Worm (Caenorhabditis elegans): ENCODE measurements around the gene col-145.

The col-145 gene

DNA sequence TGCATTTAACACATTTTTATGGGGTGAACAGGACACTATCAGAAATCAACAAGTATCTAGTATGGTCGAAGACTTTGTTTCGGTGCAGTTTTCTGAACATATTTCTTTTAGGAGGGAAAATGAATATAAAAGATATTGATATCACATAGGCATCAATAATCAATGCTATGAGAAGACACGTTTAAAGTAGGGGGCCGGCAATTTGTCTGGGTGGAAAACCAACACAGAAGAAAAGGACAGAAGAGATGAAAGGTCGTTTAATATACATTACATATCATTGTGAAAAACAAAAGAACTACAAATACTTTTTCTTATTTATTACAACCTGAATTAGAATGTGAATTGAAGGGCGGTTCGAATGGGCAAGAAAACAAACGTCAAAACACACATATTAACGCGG, 10.5 kb downstream of the col-145 start (continued):
- no peak for TF ChIP-seq blmp-1 (tag; optimal IDR thresholded peaks at IDR 0.05)
- TF ChIP-seq nhr-90 (tag; optimal IDR thresholded peaks at IDR 0.05; ENCODE audit: poor library complexity), result no peak

DNA sequence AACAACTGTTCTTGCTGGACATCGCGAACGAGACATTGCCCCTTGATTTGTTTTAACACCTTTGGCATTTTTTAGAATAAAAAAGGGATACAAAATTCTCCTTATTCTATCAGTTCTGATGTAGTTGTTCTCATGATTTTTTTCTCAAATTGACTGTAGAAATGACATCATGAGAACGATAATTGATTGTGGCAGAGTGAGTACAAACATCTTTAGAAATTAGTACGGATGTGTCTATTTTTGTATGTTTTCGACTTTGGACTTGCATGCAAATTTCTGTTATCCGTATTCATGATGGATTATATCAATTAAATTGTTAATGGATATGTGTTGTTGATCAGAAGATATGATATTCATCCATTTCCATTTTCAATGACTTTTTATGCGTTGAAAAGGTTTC, 14.7 kb downstream of the col-145 start:
- TF ChIP-seq nhr-20 (tag; optimal IDR thresholded peaks at IDR 0.05), result peak; percentile 46
- TF ChIP-seq nhr-71 (tag; optimal IDR thresholded peaks at IDR 0.05), result peak; percentile 32
- peak; percentile 2 for TF ChIP-seq tbx-2 (tag; optimal IDR thresholded peaks at IDR 0.05)
- no peak for TF ChIP-seq unc-86 (tag; optimal IDR thresholded peaks at IDR 0.05)
- no peak for TF ChIP-seq efl-1 (optimal IDR thresholded peaks at IDR 0.05)
- no peak for TF ChIP-seq efl-1 (GFP tag; optimal IDR thresholded peaks at IDR 0.05 in 1 of 2)
- TF ChIP-seq elt-3 (tag; optimal IDR thresholded peaks at IDR 0.05), result no peak
- TF ChIP-seq ces-1 (GFP tag; optimal IDR thresholded peaks at IDR 0.05), result no peak
- peak; percentile 23 for TF ChIP-seq lin-14 (GFP tag; optimal IDR thresholded peaks at IDR 0.05)
- TF ChIP-seq pag-3 (tag; optimal IDR thresholded peaks at IDR 0.05; ENCODE audit: borderline replicate concordance, insufficient read depth), result no peak
- TF ChIP-seq nhr-85 (tag), result peak; percentile 82
- TF ChIP-seq egl-13 (tag; optimal IDR thresholded peaks at IDR 0.05), result no peak
- TF ChIP-seq mef-2 (tag; optimal IDR thresholded peaks at IDR 0.05), result no peak
- TF ChIP-seq nhr-77 (tag; optimal IDR thresholded peaks at IDR 0.05), result no peak
- TF ChIP-seq hlh-4 (tag; optimal IDR thresholded peaks at IDR 0.05), result no peak
- no peak for TF ChIP-seq nhr-28 (tag; optimal IDR thresholded peaks at IDR 0.05)
- TF ChIP-seq nhr-11 (tag; optimal IDR thresholded peaks at IDR 0.05), result no peak
- no peak for TF ChIP-seq ets-5 (GFP tag; IDR thresholded peaks at IDR 0.05)
- TF ChIP-seq hpl-2 (GFP tag; optimal IDR thresholded peaks at IDR 0.05), result no peak
- no peak for TF ChIP-seq ceh-82 (tag; optimal IDR thresholded peaks at IDR 0.05)
- TF ChIP-seq rnt-1 (tag; optimal IDR thresholded peaks at IDR 0.05), result no peak

- TF ChIP-seq lsy-2 (tag; optimal IDR thresholded peaks at IDR 0.05) (no peak), blmp-1 (tag; optimal IDR thresholded peaks at IDR 0.05) (peak; percentile 85), zip-4 (GFP tag; optimal IDR thresholded peaks at IDR 0.05) (no peak), lin-14 (GFP tag; optimal IDR thresholded peaks at IDR 0.05) (peak; percentile 83), nhr-90 (tag; optimal IDR thresholded peaks at IDR 0.05; ENCODE audit: poor library complexity) (peak; percentile 29), lin-39 (tag; optimal IDR thresholded peaks at IDR 0.05) (no peak), mdl-1 (tag; optimal IDR thresholded peaks at IDR 0.05) (peak in 1 of 2 experiments; percentile 4), grh-1 (GFP tag; IDR thresholded peaks at IDR 0.05) (0 out of 2 replicates have a peak, but pooled peaks have one; percentile 40), nhr-71 (tag; optimal IDR thresholded peaks at IDR 0.05) (peak; percentile 63), nhr-19 (GFP tag; conservative IDR thresholded peaks at IDR 0.05) (peak; percentile 17; the same call in 1 of the 2 replicates), unc-62 (GFP tag; optimal IDR thresholded peaks at IDR 0.05) (no peak), mep-1 (tag; optimal IDR thresholded peaks at IDR 0.05) (peak; percentile 27), nhr-20 (tag; optimal IDR thresholded peaks at IDR 0.05) (peak; percentile 70), nhr-85 (tag) (peak; percentile 98), snu-23 (GFP tag; optimal IDR thresholded peaks at IDR 0.05) (peak; percentile 35), elt-3 (tag; optimal IDR thresholded peaks at IDR 0.05) (peak in 2 of 6 experiments; percentile 5 to 13), tbx-2 (tag; optimal IDR thresholded peaks at IDR 0.05) (peak; percentile 17), elt-2 (tag; optimal IDR thresholded peaks at IDR 0.05) (peak; percentile 21)
Observed at ce11 chrV:9146849-9147557, 15.8 kb downstream of the col-145 start, which contains the start of gene spl-2. TSS of gene spl-2 (minus strand) at chrV:9146899.

- TF ChIP-seq efl-1 (optimal IDR thresholded peaks at IDR 0.05) (no peak), efl-1 (GFP tag; optimal IDR thresholded peaks at IDR 0.05 in 1 of 2) (peak in 1 of 2 experiments; percentile 70), lir-3 (tag; optimal IDR thresholded peaks at IDR 0.05; ENCODE audit: poor library complexity) (no peak), fkh-10 (GFP tag; optimal IDR thresholded peaks at IDR 0.05) (no peak), aly-2 (tag; optimal IDR thresholded peaks at IDR 0.05) (no peak), Y116A8C.19 (tag; optimal IDR thresholded peaks at IDR 0.05; ENCODE audit: borderline replicate concordance) (no peak), dsc-1 (tag; optimal IDR thresholded peaks at IDR 0.05) (no peak), xbp-1 (tag; optimal IDR thresholded peaks at IDR 0.05) (no peak), lin-14 (GFP tag; optimal IDR thresholded peaks at IDR 0.05) (no peak), unc-98 (GFP tag; IDR thresholded peaks at IDR 0.05) (no peak), elt-3 (tag; optimal IDR thresholded peaks at IDR 0.05) (no peak), egl-13 (tag; optimal IDR thresholded peaks at IDR 0.05) (no peak), unc-130 (tag; optimal IDR thresholded peaks at IDR 0.05) (no peak), sox-4 (tag; optimal IDR thresholded peaks at IDR 0.05) (no peak), pqm-1 (tag; optimal IDR thresholded peaks at IDR 0.05) (no peak), ceh-63 (GFP tag; optimal IDR thresholded peaks at IDR 0.05) (no peak), elt-2 (tag; optimal IDR thresholded peaks at IDR 0.05) (peak; percentile 90), nhr-85 (tag) (peak; percentile 23), vab-15 (tag; optimal IDR thresholded peaks at IDR 0.05) (no peak)
Observed at ce11 chrV:9146196-9146595, 16.6 kb downstream of the col-145 start.
